Worm (Caenorhabditis elegans) whole organism, L2 larva: ENCODE data around the gene T25C12.3.

ENCODE experiments used
- C34F6.9 ChIP-seq: fragments of 150-350 bp; optimal IDR thresholded peaks from 2 replicates; lab custom pipeline; 2014; ENCODE audit warnings: missing biosample characterization, missing genetic modification characterization
- F13H6.1 ChIP-seq: sonication (generic microtip); optimal IDR thresholded peaks from 2 replicates; lab custom pipeline; 2016; ENCODE audit warnings: missing genetic modification characterization, missing compliant biosample characterization
- alr-1 ChIP-seq: fragments of 150-350 bp; optimal IDR thresholded peaks from 2 replicates; lab custom pipeline; 2014; ENCODE audit warnings: missing biosample characterization, missing genetic modification characterization
- aly-2 ChIP-seq: fragments of 150-350 bp; optimal IDR thresholded peaks from 2 replicates; lab custom pipeline; 2014; ENCODE audit warnings: missing biosample characterization, missing genetic modification characterization
- blmp-1 ChIP-seq: sonication (generic microtip); optimal IDR thresholded peaks from 2 replicates; lab custom pipeline; 2017; ENCODE audit warnings: missing genetic modification characterization, mild to moderate bottlenecking, missing compliant biosample characterization, antibody characterized with exemption, moderate library complexity; ENCODE audit not compliant: insufficient read depth
- ceh-16 ChIP-seq: fragments of 150-350 bp; optimal IDR thresholded peaks from 2 replicates; lab custom pipeline; 2014; ENCODE audit warnings: missing biosample characterization, missing genetic modification characterization
- ceh-82 ChIP-seq: fragments of 150-350 bp; optimal IDR thresholded peaks from 2 replicates; lab custom pipeline; 2014; ENCODE audit warnings: missing biosample characterization, missing genetic modification characterization
- crh-2 ChIP-seq: sonication (generic microtip); optimal IDR thresholded peaks from 2 replicates; lab custom pipeline; 2017; ENCODE audit warnings: missing biosample characterization, missing genetic modification characterization
- dmd-4 ChIP-seq: sonication (generic microtip); optimal IDR thresholded peaks from 2 replicates; lab custom pipeline; 2017; ENCODE audit warnings: missing biosample characterization, missing genetic modification characterization
- egl-27 ChIP-seq: sonication (generic microtip); optimal IDR thresholded peaks from 3 replicates; lab custom pipeline; 2017; ENCODE audit warnings: missing biosample characterization, missing genetic modification reagents, missing genetic modification characterization
- elt-3 ChIP-seq: sonication (generic microtip); optimal IDR thresholded peaks from 2 replicates; lab custom pipeline; 2017; ENCODE audit warnings: missing biosample characterization, missing genetic modification characterization
- fos-1 ChIP-seq: fragments of 150-350 bp; optimal IDR thresholded peaks from 2 replicates; lab custom pipeline; 2014; ENCODE audit warnings: missing biosample characterization, missing genetic modification characterization
- gmeb-1 ChIP-seq: fragments of 150-350 bp; optimal IDR thresholded peaks from 2 replicates; lab custom pipeline; 2014; ENCODE audit warnings: missing biosample characterization, missing genetic modification characterization
- lin-11 ChIP-seq: fragments of 150-350 bp; sonication (generic microtip); optimal IDR thresholded peaks from 2 replicates; lab custom pipeline; 2014; ENCODE audit warnings: missing biosample characterization, missing genetic modification characterization, inconsistent platforms, mixed read lengths
- lin-39 ChIP-seq: fragments of 150-350 bp; optimal IDR thresholded peaks from 2 replicates; lab custom pipeline; 2014; ENCODE audit warnings: missing biosample characterization, missing genetic modification reagents, missing genetic modification characterization
- lsy-2 ChIP-seq, 2 experiments: fragments of 150-350 bp in 1 of 2; sonication (generic microtip) in 1 of 2; optimal IDR thresholded peaks; 2 replicates each; lab custom pipeline; 2014 to 2017; ENCODE audit warnings: missing biosample characterization in 2 of 2, missing genetic modification characterization in 2 of 2
- mab-5 ChIP-seq: fragments of 150-350 bp; optimal IDR thresholded peaks from 2 replicates; lab custom pipeline; 2014; ENCODE audit warnings: missing biosample characterization, missing genetic modification characterization
- mbf-1 ChIP-seq: sonication (generic microtip); optimal IDR thresholded peaks from 2 replicates; lab custom pipeline; 2017; ENCODE audit warnings: missing biosample characterization, missing genetic modification characterization
- mdl-1 ChIP-seq, 2 experiments: fragments of 150-350 bp in 1 of 2; sonication (generic microtip) in 1 of 2; optimal IDR thresholded peaks; 2 replicates each; lab custom pipeline; 2017; ENCODE audit warnings: missing biosample characterization in 2 of 2, missing genetic modification characterization in 2 of 2
- nhr-11 ChIP-seq: fragments of 150-350 bp; optimal IDR thresholded peaks from 2 replicates; lab custom pipeline; 2014; ENCODE audit warnings: missing biosample characterization, missing genetic modification characterization
- nhr-12 ChIP-seq: fragments of 150-350 bp; optimal IDR thresholded peaks from 2 replicates; lab custom pipeline; 2014; ENCODE audit warnings: missing biosample characterization, missing genetic modification characterization
- nhr-129 ChIP-seq: fragments of 150-350 bp; optimal IDR thresholded peaks from 2 replicates; lab custom pipeline; 2014; ENCODE audit warnings: missing biosample characterization, missing genetic modification characterization
- nhr-23 ChIP-seq: fragments of 150-350 bp; optimal IDR thresholded peaks from 2 replicates; lab custom pipeline; 2014; ENCODE audit warnings: missing biosample characterization, missing genetic modification reagents, missing genetic modification characterization
- nhr-237 ChIP-seq: fragments of 150-350 bp; optimal IDR thresholded peaks from 2 replicates; lab custom pipeline; 2014; ENCODE audit warnings: missing biosample characterization, missing genetic modification characterization
- nhr-6 ChIP-seq: fragments of 150-350 bp; optimal IDR thresholded peaks from 2 replicates; lab custom pipeline; 2014; ENCODE audit warnings: missing biosample characterization, missing genetic modification characterization
- peb-1 ChIP-seq: fragments of 150-350 bp; optimal IDR thresholded peaks from 2 replicates; lab custom pipeline; 2014; ENCODE audit warnings: missing biosample characterization, missing genetic modification characterization
- sem-4 ChIP-seq: fragments of 150-350 bp; optimal IDR thresholded peaks from 2 replicates; lab custom pipeline; 2014; ENCODE audit warnings: missing biosample characterization, missing genetic modification reagents, missing genetic modification characterization
- skn-1 ChIP-seq: sonication (generic microtip); optimal IDR thresholded peaks from 2 replicates; lab custom pipeline; 2017; ENCODE audit warnings: missing biosample characterization, missing genetic modification characterization
- sma-9 ChIP-seq, 2 experiments: fragments of 150-350 bp in 1 of 2; sonication (generic microtip) in 1 of 2; optimal IDR thresholded peaks; 2 replicates each; lab custom pipeline; 2014 to 2016; ENCODE audit warnings: missing genetic modification characterization in 2 of 2, mild to moderate bottlenecking in 1 of 2, missing biosample characterization in 1 of 2, missing compliant biosample characterization in 1 of 2, missing genetic modification reagents in 1 of 2, moderate library complexity in 1 of 2
- snpc-4 ChIP-seq: fragments of 150-350 bp; optimal IDR thresholded peaks from 2 replicates; lab custom pipeline; 2014; ENCODE audit warnings: missing biosample characterization, missing genetic modification characterization
- unc-39 ChIP-seq: fragments of 150-350 bp; optimal IDR thresholded peaks from 2 replicates; lab custom pipeline; 2014; ENCODE audit warnings: missing biosample characterization, missing genetic modification characterization
- unc-55 ChIP-seq: fragments of 150-350 bp; sonication (generic microtip); optimal IDR thresholded peaks from 3 replicates; lab custom pipeline; 2014; ENCODE audit warnings: missing biosample characterization, missing genetic modification reagents, missing genetic modification characterization
- unc-62 ChIP-seq: fragments of 150-350 bp; optimal IDR thresholded peaks from 2 replicates; lab custom pipeline; 2014; ENCODE audit warnings: missing biosample characterization, missing genetic modification reagents, missing genetic modification characterization
- ztf-4 ChIP-seq: fragments of 150-350 bp; optimal IDR thresholded peaks from 2 replicates; lab custom pipeline; 2014; ENCODE audit warnings: missing biosample characterization, missing genetic modification characterization

T25C12.3 gene

ce11 chrX:11509547-11509946, 9.7 kb upstream of the T25C12.3 start:
- TF ChIP-seq skn-1 (tag; lab: Kevin White, UChicago) (no peak), crh-2 (tag; lab: Kevin White, UChicago) (peak; percentile 47), fos-1 (tag; lab: Kevin White, UChicago) (peak; percentile 95)

ce11 chrX:11507836-11508235, 8.0 kb upstream of the T25C12.3 start:
- TF ChIP-seq fos-1 (tag; lab: Kevin White, UChicago), result no peak
- TF ChIP-seq blmp-1 (tag; lab: Kevin White, UChicago), result no peak
- no peak for TF ChIP-seq lin-39 (tag; lab: Kevin White, UChicago)
- TF ChIP-seq snpc-4 (tag; lab: Kevin White, UChicago), result no peak
- no peak for TF ChIP-seq nhr-237
- TF ChIP-seq nhr-11 (tag; lab: Kevin White, UChicago), result no peak
- TF ChIP-seq egl-27 (tag; lab: Kevin White, UChicago), result no peak
- no peak for TF ChIP-seq sma-9 (GFP tag; optimal IDR thresholded peaks at IDR 0.05; lab: Kevin White, UChicago)
- TF ChIP-seq sma-9 (tag; optimal IDR thresholded peaks at IDR 0.05; lab: Kevin White, UChicago), result no peak
- no peak for TF ChIP-seq lsy-2 (tag; optimal IDR thresholded peaks at IDR 0.05; lab: Kevin White, UChicago)
- no peak for TF ChIP-seq alr-1 (tag; lab: Kevin White, UChicago)
- no peak for TF ChIP-seq unc-39 (tag; lab: Kevin White, UChicago)
- TF ChIP-seq C34F6.9 (tag; lab: Kevin White, UChicago), result no peak
- no peak for TF ChIP-seq peb-1 (tag; lab: Kevin White, UChicago)
- TF ChIP-seq ceh-82 (tag; lab: Kevin White, UChicago), result no peak
- no peak for TF ChIP-seq nhr-6 (tag; lab: Kevin White, UChicago)
- TF ChIP-seq sem-4 (tag; lab: Kevin White, UChicago), result no peak

ce11 chrX:11501967-11502366, 2.2 kb upstream of the T25C12.3 start, which contains the start of gene F29G6.1:
TSS of gene F29G6.1 (plus strand) at chrX:11502267.
- TF ChIP-seq mab-5 (tag; lab: Kevin White, UChicago) (no peak), egl-27 (tag; lab: Kevin White, UChicago) (no peak), skn-1 (tag; lab: Kevin White, UChicago) (no peak), unc-62 (no peak), ztf-4 (tag; lab: Kevin White, UChicago) (no peak), nhr-129 (tag; lab: Kevin White, UChicago) (no peak), sma-9 (GFP tag; optimal IDR thresholded peaks at IDR 0.05; lab: Kevin White, UChicago) (no peak), sma-9 (tag; optimal IDR thresholded peaks at IDR 0.05; lab: Kevin White, UChicago) (no peak), nhr-12 (tag; lab: Kevin White, UChicago) (no peak), aly-2 (no peak), unc-55 (no peak), lin-11 (tag; lab: Kevin White, UChicago) (no peak), ceh-16 (tag; lab: Kevin White, UChicago) (no peak), sem-4 (tag; lab: Kevin White, UChicago) (no peak), mbf-1 (no peak), blmp-1 (tag; lab: Kevin White, UChicago) (no peak), dmd-4 (tag; lab: Kevin White, UChicago) (no peak), alr-1 (tag; lab: Kevin White, UChicago) (no peak), lsy-2 (tag; optimal IDR thresholded peaks at IDR 0.05; lab: Kevin White, UChicago) (no peak), elt-3 (no peak), nhr-237 (no peak)
- TF ChIP-seq, all 48 proteins: peak for 0

- TF ChIP-seq fos-1 (tag; lab: Kevin White, UChicago) (peak; percentile 79), mdl-1 (tag; optimal IDR thresholded peaks at IDR 0.05; lab: Kevin White, UChicago) (no peak), crh-2 (tag; lab: Kevin White, UChicago) (peak; percentile 34)
- TF ChIP-seq, all 48 proteins: peak for 2
Observed at ce11 chrX:11500589-11500988, 790 bp upstream of the T25C12.3 start.

ce11 chrX:11498871-11499270, 928 bp downstream of the T25C12.3 start:
- TF ChIP-seq peb-1 (tag; lab: Kevin White, UChicago) (no peak), dmd-4 (tag; lab: Kevin White, UChicago) (no peak), egl-27 (tag; lab: Kevin White, UChicago) (no peak), crh-2 (tag; lab: Kevin White, UChicago) (peak; percentile 24), unc-62 (no peak), fos-1 (tag; lab: Kevin White, UChicago) (peak; percentile 52), F13H6.1 (tag; lab: Kevin White, UChicago) (no peak), lin-11 (tag; lab: Kevin White, UChicago) (no peak), elt-3 (no peak), gmeb-1 (tag; lab: Kevin White, UChicago) (no peak), nhr-6 (tag; lab: Kevin White, UChicago) (no peak), blmp-1 (tag; lab: Kevin White, UChicago) (no peak), mab-5 (tag; lab: Kevin White, UChicago) (no peak), nhr-23 (tag; lab: Kevin White, UChicago) (no peak)
- TF ChIP-seq, all 48 proteins: peak for 2
